Fruit fly (Drosophila melanogaster): ENCODE data around the gene CG4669.

DNA sequence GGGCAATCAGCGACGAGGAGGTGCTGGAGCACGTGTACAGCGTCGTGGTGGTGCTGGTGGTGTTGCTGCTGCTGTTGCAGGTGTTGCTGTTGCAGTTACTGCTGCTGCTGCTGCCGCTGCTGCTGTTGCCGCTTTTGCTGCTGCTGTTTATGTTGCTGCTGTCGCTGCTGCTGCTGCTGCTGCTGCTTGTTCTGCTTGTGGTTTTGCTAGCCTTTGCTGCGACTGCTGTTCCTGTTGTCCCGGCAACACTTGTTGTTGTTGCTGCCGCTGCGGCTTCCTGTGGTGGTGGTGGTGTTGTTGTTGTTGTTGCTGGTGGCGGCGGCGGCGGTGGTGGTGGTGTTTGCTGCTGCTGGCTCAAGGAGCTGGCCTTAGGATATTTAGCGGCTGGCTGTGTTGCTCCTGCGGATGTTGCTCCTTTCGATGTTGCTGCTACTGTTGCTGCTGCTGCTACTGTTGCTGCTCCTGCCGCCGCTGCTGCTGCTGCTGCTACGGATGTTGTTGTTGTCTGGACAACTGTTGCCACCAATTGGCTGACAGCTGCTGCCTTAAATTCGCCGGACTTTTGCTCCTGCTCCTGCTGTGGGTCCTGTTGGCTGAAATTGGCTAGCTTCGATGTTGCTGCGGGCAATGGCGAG is 37.3 kb downstream of the CG4669 start:
- TF ChIP-seq Rel (GFP tag; optimal IDR thresholded peaks at IDR 0.05) (no peak), Rel (tag; optimal IDR thresholded peaks at IDR 0.05) (no peak), dl (GFP tag; optimal IDR thresholded peaks at IDR 0.05; ENCODE audit: insufficient read depth in 1 of 2, partially characterized antibody in 2 of 2) (no peak)

Measured in whole organism, wandering third instar larva.